Worm (Caenorhabditis elegans) whole organism, late embryonic: ENCODE results near the gene ldb-1.
A peak's percentile ranks its signal among the peaks of the same experiment; 100 is the strongest.

Source experiments
- C38D4.7 ChIP-seq: fragments of 200-800 bp; sonication (Bioruptor generic); optimal IDR thresholded peaks from 2 replicates; lab custom pipeline; 2018; ENCODE audit warnings: mild to moderate bottlenecking, missing genetic modification characterization, moderate library complexity, missing compliant biosample characterization
- F13H6.1 ChIP-seq: sonication (generic microtip); optimal IDR thresholded peaks from 2 replicates; lab custom pipeline; 2016; ENCODE audit warnings: missing genetic modification characterization, missing compliant biosample characterization
- K09A11.1 ChIP-seq: sonication (generic microtip); optimal IDR thresholded peaks from 2 replicates; lab custom pipeline; 2017; ENCODE audit warnings: antibody characterized with exemption, mild to moderate bottlenecking, missing genetic modification characterization, missing compliant biosample characterization; ENCODE audit not compliant: insufficient read depth
- T23F11.4 ChIP-seq: fragments of 200-800 bp; sonication (Bioruptor generic); optimal IDR thresholded peaks from 2 replicates; lab custom pipeline; 2018; ENCODE audit warnings: mild to moderate bottlenecking, missing genetic modification characterization, missing compliant biosample characterization
- Y22D7AL.16 ChIP-seq: sonication (generic microtip); optimal IDR thresholded peaks from 2 replicates; lab custom pipeline; 2016; ENCODE audit warnings: missing genetic modification characterization, missing compliant biosample characterization
- ama-1 ChIP-seq: fragments of 150-350 bp; optimal IDR thresholded peaks from 2 replicates; lab custom pipeline; 2014
- ceh-19 ChIP-seq: fragments of 200-800 bp; sonication (Bioruptor generic); optimal IDR thresholded peaks from 2 replicates; lab custom pipeline; 2018; ENCODE audit warnings: mild to moderate bottlenecking, missing genetic modification characterization, missing compliant biosample characterization
- ceh-2 ChIP-seq: sonication (generic microtip); optimal IDR thresholded peaks from 2 replicates; lab custom pipeline; 2016; ENCODE audit warnings: missing genotype, missing genetic modification characterization, missing compliant biosample characterization
- ceh-6 ChIP-seq: fragments of 200-800 bp; sonication (Bioruptor generic); optimal IDR thresholded peaks from 2 replicates; lab custom pipeline; 2018; ENCODE audit warnings: mild to moderate bottlenecking, missing genetic modification characterization, missing compliant biosample characterization
- ceh-9 ChIP-seq: sonication (generic microtip); optimal IDR thresholded peaks from 2 replicates; lab custom pipeline; 2016; ENCODE audit warnings: mild to moderate bottlenecking, missing genetic modification characterization, inconsistent platforms, missing compliant biosample characterization
- che-1 ChIP-seq: sonication (generic microtip); optimal IDR thresholded peaks from 2 replicates; lab custom pipeline; 2016; ENCODE audit warnings: mild to moderate bottlenecking, missing genetic modification characterization, missing compliant biosample characterization
- dmd-4 ChIP-seq: sonication (generic microtip); optimal IDR thresholded peaks from 2 replicates; lab custom pipeline; 2016; ENCODE audit warnings: borderline replicate concordance, missing genetic modification characterization, missing compliant biosample characterization
- dve-1 ChIP-seq: sonication (generic microtip); optimal IDR thresholded peaks from 2 replicates; lab custom pipeline; 2017; ENCODE audit warnings: antibody characterized with exemption, mild to moderate bottlenecking, missing genetic modification characterization, missing compliant biosample characterization
- eyg-1 ChIP-seq: sonication (generic microtip); optimal IDR thresholded peaks from 2 replicates; lab custom pipeline; 2016; ENCODE audit warnings: missing genotype, missing genetic modification characterization, missing compliant biosample characterization
- fkh-6 ChIP-seq: sonication (generic microtip); optimal IDR thresholded peaks from 2 replicates; lab custom pipeline; 2016; ENCODE audit warnings: missing genetic modification characterization, missing compliant biosample characterization
- gmeb-2 ChIP-seq: sonication (generic microtip); optimal IDR thresholded peaks from 2 replicates; lab custom pipeline; 2016; ENCODE audit warnings: missing genetic modification characterization, inconsistent platforms, missing compliant biosample characterization
- hlh-13 ChIP-seq: fragments of 200-800 bp; sonication (Bioruptor generic); optimal IDR thresholded peaks from 2 replicates; lab custom pipeline; 2018; ENCODE audit warnings: mild to moderate bottlenecking, missing genetic modification characterization, missing compliant biosample characterization
- hlh-15 ChIP-seq: sonication (generic microtip); optimal IDR thresholded peaks from 2 replicates; lab custom pipeline; 2016; ENCODE audit warnings: missing genetic modification characterization, missing compliant biosample characterization
- hlh-30 ChIP-seq: sonication (generic microtip); optimal IDR thresholded peaks from 2 replicates; lab custom pipeline; 2017; ENCODE audit warnings: antibody characterized with exemption, missing genetic modification characterization, missing compliant biosample characterization; ENCODE audit not compliant: insufficient read depth
- hlh-6 ChIP-seq: sonication (generic microtip); optimal IDR thresholded peaks from 2 replicates; lab custom pipeline; 2016; ENCODE audit warnings: missing genotype, missing genetic modification characterization, missing compliant biosample characterization
- lim-6 ChIP-seq: sonication (generic microtip); optimal IDR thresholded peaks from 2 replicates; lab custom pipeline; 2016; ENCODE audit warnings: missing genetic modification characterization, missing compliant biosample characterization
- lin-11 ChIP-seq: fragments of 200-800 bp; sonication (Bioruptor generic); optimal IDR thresholded peaks from 2 replicates; lab custom pipeline; 2018; ENCODE audit warnings: mild to moderate bottlenecking, missing genetic modification characterization, missing compliant biosample characterization
- pax-1 ChIP-seq: fragments of 150-350 bp; optimal IDR thresholded peaks from 2 replicates; lab custom pipeline; 2014; ENCODE audit warnings: missing biosample characterization, missing genetic modification characterization
- pha-2 ChIP-seq: sonication (generic microtip); optimal IDR thresholded peaks from 2 replicates; lab custom pipeline; 2017; ENCODE audit warnings: mild to moderate bottlenecking, missing genetic modification characterization, missing compliant biosample characterization
- rnt-1 ChIP-seq: sonication (generic microtip); optimal IDR thresholded peaks from 2 replicates; lab custom pipeline; 2016; ENCODE audit warnings: missing genetic modification characterization, missing compliant biosample characterization
- sdc-2 ChIP-seq: sonication (generic microtip); optimal IDR thresholded peaks from 2 replicates; lab custom pipeline; 2016; ENCODE audit warnings: missing genotype, missing genetic modification characterization, missing compliant biosample characterization
- sox-2 ChIP-seq: fragments of 200-800 bp; sonication (Bioruptor generic); IDR thresholded peaks from 2 replicates; pipeline ENCODE4 v1.3.6; 2022; ENCODE audit warnings: missing genetic modification reagents, missing genetic modification characterization, missing compliant biosample characterization
- sox-4 ChIP-seq: sonication (generic microtip); optimal IDR thresholded peaks from 2 replicates; lab custom pipeline; 2017; ENCODE audit warnings: mild to moderate bottlenecking, missing genetic modification characterization, inconsistent platforms, missing compliant biosample characterization
- tbx-2 ChIP-seq: sonication (generic microtip); optimal IDR thresholded peaks from 2 replicates; lab custom pipeline; 2016; ENCODE audit warnings: missing genetic modification characterization, missing compliant biosample characterization
- unc-42 ChIP-seq: sonication (generic microtip); optimal IDR thresholded peaks from 2 replicates; lab custom pipeline; 2016; ENCODE audit warnings: missing genotype, missing genetic modification characterization, missing compliant biosample characterization
- unc-55 ChIP-seq: sonication (generic microtip); optimal IDR thresholded peaks from 2 replicates; lab custom pipeline; 2017; ENCODE audit warnings: missing biosample characterization, missing genetic modification reagents, missing genetic modification characterization
- unc-86 ChIP-seq: sonication (generic microtip); optimal IDR thresholded peaks from 2 replicates; lab custom pipeline; 2016; ENCODE audit warnings: missing genetic modification characterization, missing compliant biosample characterization

ldb-1 gene

DNA sequence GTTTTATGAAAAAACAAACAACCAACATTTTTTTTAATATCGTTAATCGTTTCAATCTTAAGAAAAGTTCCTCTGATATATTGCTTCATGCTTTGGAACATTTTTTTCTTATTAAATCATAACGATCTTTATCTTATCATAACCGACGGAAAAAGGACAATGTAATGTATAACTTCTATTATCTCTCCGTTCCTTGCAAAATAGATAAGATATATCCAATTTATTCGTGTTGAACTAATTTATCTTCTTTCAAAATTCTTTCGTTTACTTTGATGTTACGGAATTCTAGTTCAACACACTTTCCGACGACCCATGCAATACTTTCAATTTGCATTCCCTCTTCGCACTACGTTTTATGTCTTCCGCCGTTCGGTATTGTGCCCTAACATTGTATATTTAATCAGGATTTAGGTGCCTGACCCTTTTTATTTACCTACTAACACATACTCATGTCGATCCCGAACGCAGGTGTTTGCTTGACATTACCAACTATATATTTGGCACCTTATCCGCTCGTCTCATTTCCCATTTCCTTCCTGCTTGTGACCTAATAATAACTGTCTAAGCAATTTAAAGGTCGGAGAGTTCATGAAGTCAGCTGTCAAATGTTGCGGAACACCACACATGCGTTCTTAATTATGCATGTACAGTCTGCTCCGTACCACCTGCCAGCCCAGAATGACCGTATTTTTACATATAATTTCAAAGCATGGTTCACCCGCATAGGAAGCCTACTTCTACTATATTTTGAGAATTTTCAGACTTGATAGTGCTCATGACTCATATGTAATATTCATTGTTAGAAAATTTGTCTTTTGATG, 37.2 kb upstream of the ldb-1 start:
- TF ChIP-seq pax-1: peak; percentile 16
- TF ChIP-seq ama-1: no peak

- TF ChIP-seq T23F11.4 (GFP tag; lab: Kevin White, UChicago): no peak
These were observed 36.5 kb upstream of the ldb-1 start, which contains the start of gene ver-3 for ce11 chrX:10992177-10992576. Gene ver-3, plus strand, starts transcription at chrX:10992477.

- TF ChIP-seq sox-2 (GFP tag; lab: Robert Waterston, UW): no peak
- no peak for TF ChIP-seq ceh-2 (tag; lab: Kevin White, UChicago)
- no peak for TF ChIP-seq eyg-1
- TF ChIP-seq ceh-19 (GFP tag; lab: Kevin White, UChicago): no peak
- no peak for TF ChIP-seq hlh-15 (tag; lab: Kevin White, UChicago)
- no peak for TF ChIP-seq unc-55
- TF ChIP-seq pha-2: no peak
- no peak for TF ChIP-seq lin-11 (tag; lab: Kevin White, UChicago)
- no peak for TF ChIP-seq Y22D7AL.16 (tag; lab: Kevin White, UChicago)
- no peak for TF ChIP-seq rnt-1 (tag; lab: Kevin White, UChicago)
- no peak for TF ChIP-seq tbx-2 (tag; lab: Kevin White, UChicago)
- TF ChIP-seq sox-4 (tag; lab: Kevin White, UChicago): no peak
- no peak for TF ChIP-seq sdc-2
- no peak for TF ChIP-seq ceh-6 (GFP tag; lab: Kevin White, UChicago)
- no peak for TF ChIP-seq C38D4.7 (GFP tag; lab: Kevin White, UChicago)
- TF ChIP-seq hlh-13: no peak
- TF ChIP-seq dmd-4 (tag; lab: Kevin White, UChicago): no peak
- TF ChIP-seq che-1: no peak
These were observed 29.5 kb upstream of the ldb-1 start, which contains the start of gene F59F3.6 for ce11 chrX:10999176-10999575. Gene F59F3.6, minus strand, starts transcription at chrX:10999276.

ce11 chrX:11001750-11002149, 27.0 kb upstream of the ldb-1 start, which contains the start of gene col-177:
Gene col-177, minus strand, starts transcription at chrX:11001850.
- TF ChIP-seq Y22D7AL.16 (tag; lab: Kevin White, UChicago) (no peak), lim-6 (tag; lab: Kevin White, UChicago) (no peak), eyg-1 (no peak), ceh-2 (tag; lab: Kevin White, UChicago) (no peak)

DNA sequence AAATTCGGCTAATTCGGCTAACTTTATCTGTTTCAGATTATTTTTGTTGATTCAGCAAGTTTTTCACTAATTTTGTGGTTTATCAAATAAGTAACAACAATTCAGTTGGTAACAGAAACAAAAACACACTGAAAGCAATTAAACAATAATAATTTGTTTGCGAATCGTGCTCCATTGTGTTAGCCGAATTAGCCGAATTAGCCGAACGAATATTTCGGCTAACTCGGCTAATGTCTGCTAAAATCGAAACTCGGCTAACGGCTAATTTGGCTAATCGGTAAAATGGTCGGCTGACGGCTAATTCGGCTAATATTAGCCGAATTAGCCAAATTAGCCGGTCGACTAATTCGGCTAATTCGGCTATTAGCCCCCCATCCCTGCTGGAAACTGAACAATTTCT, 25.0 kb upstream of the ldb-1 start:
- no peak for TF ChIP-seq fkh-6 (tag; lab: Kevin White, UChicago)
- peak; percentile 59 for TF ChIP-seq K09A11.1 (tag; lab: Kevin White, UChicago)
- no peak for TF ChIP-seq lin-11 (tag; lab: Kevin White, UChicago)
- TF ChIP-seq hlh-30 (tag; lab: Kevin White, UChicago): no peak

DNA sequence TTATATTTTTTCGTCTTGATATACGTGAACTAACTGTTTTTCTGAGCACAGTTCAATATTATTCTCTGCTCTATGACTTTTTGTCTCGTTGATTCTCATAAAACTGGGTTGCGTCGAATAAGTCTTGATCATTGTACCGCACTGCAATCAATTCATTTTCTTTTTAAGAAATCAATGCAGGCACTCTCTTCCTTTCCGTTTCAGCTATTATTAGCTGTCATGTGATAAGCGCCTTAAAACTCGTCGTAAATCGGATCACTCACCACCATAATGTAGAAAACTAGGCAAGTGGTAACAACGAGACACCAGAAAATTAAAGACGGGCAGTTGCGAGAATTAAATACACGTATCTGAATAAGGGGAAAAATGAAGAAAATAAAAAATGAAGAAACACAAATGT, 21.3 kb upstream of the ldb-1 start:
- TF ChIP-seq lin-11 (tag; lab: Kevin White, UChicago) (no peak), tbx-2 (tag; lab: Kevin White, UChicago) (no peak), K09A11.1 (tag; lab: Kevin White, UChicago) (no peak), che-1 (no peak), gmeb-2 (tag; lab: Kevin White, UChicago) (no peak), F13H6.1 (tag; lab: Kevin White, UChicago) (no peak), pax-1 (no peak), ceh-9 (tag; lab: Kevin White, UChicago) (no peak), C38D4.7 (GFP tag; lab: Kevin White, UChicago) (no peak), unc-42 (no peak), sdc-2 (no peak), hlh-13 (no peak), sox-4 (tag; lab: Kevin White, UChicago) (no peak), rnt-1 (tag; lab: Kevin White, UChicago) (no peak), dve-1 (tag; lab: Kevin White, UChicago) (no peak), hlh-30 (tag; lab: Kevin White, UChicago) (no peak), hlh-6 (tag; lab: Kevin White, UChicago) (no peak), unc-86 (tag; lab: Kevin White, UChicago) (no peak)
